Fruit fly (Drosophila melanogaster) whole organism, embryonic: ENCODE data around the gene NijB.

Experiments
- Ada2b ChIP-seq: fragments of 200-800 bp; sonication (Bioruptor generic); IDR thresholded peaks from 2 replicates; pipeline ENCODE4 v1.3.6; 2022; ENCODE audit warnings: missing biosample characterization, missing genetic modification characterization
- Adf1 ChIP-seq: fragments of 200-800 bp; sonication (Bioruptor generic); IDR thresholded peaks from 2 replicates; pipeline ENCODE4 v1.3.6; 2022; ENCODE audit warnings: missing biosample characterization, missing genetic modification characterization
- Aef1 ChIP-seq: fragments of 200-800 bp; sonication (Bioruptor generic); IDR thresholded peaks from 3 replicates; pipeline ENCODE4 v1.3.6; 2022; ENCODE audit warnings: missing biosample characterization, missing genetic modification characterization
- Asciz ChIP-seq: fragments of 200-800 bp; sonication (Bioruptor generic); optimal IDR thresholded peaks from 2 replicates; lab custom pipeline; 2017; ENCODE audit warnings: missing biosample characterization, mild to moderate bottlenecking, missing genetic modification characterization, missing genetic modification reagents
- B-H1 ChIP-seq: fragments of 200-800 bp; sonication (Bioruptor generic); IDR thresholded peaks from 3 replicates; pipeline ENCODE4 v1.3.6; 2022; ENCODE audit warnings: missing biosample characterization, missing genetic modification characterization
- CG10979 ChIP-seq: fragments of 200-800 bp; sonication (Bioruptor generic); optimal IDR thresholded peaks from 2 replicates; lab custom pipeline; 2018; ENCODE audit warnings: missing biosample characterization, mild to moderate bottlenecking, missing genetic modification characterization, moderate library complexity
- CG12942 ChIP-seq: fragments of 200-800 bp; sonication (Bioruptor generic); optimal IDR thresholded peaks from 3 replicates; lab custom pipeline; 2016; ENCODE audit warnings: missing biosample characterization, missing genetic modification characterization
- CG13296 ChIP-seq: fragments of 200-800 bp; sonication (Bioruptor generic); optimal IDR thresholded peaks from 3 replicates; lab custom pipeline; 2018; ENCODE audit warnings: missing biosample characterization, mild to moderate bottlenecking, missing genetic modification characterization
- CG16779 ChIP-seq: fragments of 200-800 bp; sonication (Bioruptor generic); IDR thresholded peaks from 2 replicates; pipeline ENCODE4 v1.3.6; 2022; ENCODE audit warnings: missing biosample characterization, missing genetic modification characterization
- CG16815 ChIP-seq: fragments of 200-800 bp; sonication (Bioruptor generic); optimal IDR thresholded peaks from 3 replicates; lab custom pipeline; 2017; ENCODE audit warnings: missing biosample characterization, mild to moderate bottlenecking, missing genetic modification characterization
- CG17361 ChIP-seq: fragments of 200-800 bp; sonication (Bioruptor generic); IDR thresholded peaks from 3 replicates; pipeline ENCODE4 v1.3.6; 2022; ENCODE audit warnings: missing biosample characterization, missing genetic modification characterization
- CG18619 ChIP-seq: fragments of 200-800 bp; sonication (Bioruptor generic); optimal IDR thresholded peaks from 3 replicates; lab custom pipeline; 2017; ENCODE audit warnings: missing biosample characterization, mild to moderate bottlenecking, missing genetic modification characterization
- CG30403 ChIP-seq: fragments of 200-800 bp; sonication (Bioruptor generic); optimal IDR thresholded peaks from 3 replicates; lab custom pipeline; 2016; ENCODE audit warnings: missing biosample characterization, missing genetic modification characterization
- CG32532 ChIP-seq: fragments of 200-800 bp; sonication (Bioruptor generic); IDR thresholded peaks from 2 replicates; pipeline ENCODE4 v1.3.6; 2022; ENCODE audit warnings: missing biosample characterization, missing genetic modification characterization
- CG3847 ChIP-seq: fragments of 200-800 bp; sonication (Bioruptor generic); IDR thresholded peaks from 2 replicates; pipeline ENCODE4 v1.3.6; 2022; ENCODE audit warnings: missing biosample characterization, missing genetic modification characterization
- CG6272 ChIP-seq: fragments of 200-800 bp; sonication (Bioruptor generic); IDR thresholded peaks from 2 replicates; pipeline ENCODE4 v1.3.6; 2022; ENCODE audit warnings: missing biosample characterization, missing genetic modification characterization
- CG7271 ChIP-seq: fragments of 200-800 bp; sonication (Bioruptor generic); optimal IDR thresholded peaks from 2 replicates; lab custom pipeline; 2018; ENCODE audit warnings: missing biosample characterization, mild to moderate bottlenecking, missing genetic modification characterization, moderate library complexity
- CG9437 ChIP-seq: fragments of 200-800 bp; sonication (Bioruptor generic); optimal IDR thresholded peaks from 2 replicates; lab custom pipeline; 2018; ENCODE audit warnings: missing biosample characterization, mild to moderate bottlenecking, missing genetic modification characterization
- CHES-1-like ChIP-seq: fragments of 200-800 bp; sonication (Bioruptor generic); optimal IDR thresholded peaks from 2 replicates; lab custom pipeline; 2016; ENCODE audit warnings: missing biosample characterization, missing genetic modification characterization
- Gsc ChIP-seq: fragments of 200-800 bp; sonication (Bioruptor generic); IDR thresholded peaks from 2 replicates; pipeline ENCODE4 v1.3.6; 2022; ENCODE audit warnings: missing biosample characterization, missing genetic modification characterization
- Gug ChIP-seq: fragments of 200-800 bp; sonication (Bioruptor generic); IDR thresholded peaks from 4 replicates; pipeline ENCODE4 v1.3.6; 2022; ENCODE audit warnings: missing biosample characterization, missing genetic modification characterization
- HmgZ ChIP-seq: fragments of 200-800 bp; sonication (Bioruptor generic); optimal IDR thresholded peaks from 2 replicates; lab custom pipeline; 2018; ENCODE audit warnings: missing biosample characterization, mild to moderate bottlenecking, missing genetic modification characterization
- Hmr ChIP-seq: fragments of 200-800 bp; sonication (Bioruptor generic); optimal IDR thresholded peaks from 3 replicates; lab custom pipeline; 2017; ENCODE audit warnings: mild to moderate bottlenecking, missing biosample characterization, missing genetic modification reagents, missing genetic modification characterization
- Hr3 ChIP-seq: fragments of 200-800 bp; sonication (Bioruptor generic); optimal IDR thresholded peaks from 3 replicates; lab custom pipeline; 2016; ENCODE audit warnings: missing biosample characterization, missing genetic modification characterization
- Hr78 ChIP-seq, 2 experiments: fragments of 200-800 bp in 1 of 2; fragments of >200 bp in 1 of 2; sonication (Bioruptor generic) in 1 of 2; optimal IDR thresholded peaks; 2 replicates each; lab custom pipeline; 2017 to 2019; ENCODE audit warnings: missing biosample characterization in 2 of 2, missing genetic modification characterization in 2 of 2, mild to moderate bottlenecking in 1 of 2, moderate library complexity in 1 of 2
- Max ChIP-seq: fragments of 200-800 bp; sonication (Bioruptor generic); optimal IDR thresholded peaks from 2 replicates; lab custom pipeline; 2016; ENCODE audit warnings: missing biosample characterization, mild to moderate bottlenecking, missing genetic modification characterization
- Oli ChIP-seq: fragments of 200-800 bp; sonication (Bioruptor generic); optimal IDR thresholded peaks from 2 replicates; lab custom pipeline; 2018; ENCODE audit warnings: missing biosample characterization, mild to moderate bottlenecking, missing genetic modification characterization, moderate library complexity
- Ptx1 ChIP-seq: fragments of 200-800 bp; sonication (Bioruptor generic); IDR thresholded peaks from 2 replicates; pipeline ENCODE4 v1.3.6; 2022; ENCODE audit warnings: missing biosample characterization, missing genetic modification characterization
- Ravus ChIP-seq: fragments of 200-800 bp; sonication (Bioruptor generic); IDR thresholded peaks from 2 replicates; pipeline ENCODE4 v1.3.6; 2022; ENCODE audit warnings: missing biosample characterization, missing genetic modification characterization
- cato ChIP-seq: fragments of 200-800 bp; sonication (Bioruptor generic); optimal IDR thresholded peaks from 2 replicates; lab custom pipeline; 2016; ENCODE audit warnings: missing biosample characterization, missing genetic modification characterization, borderline replicate concordance
- chif ChIP-seq, 2 experiments: fragments of 200-800 bp; sonication (Bioruptor generic); optimal IDR thresholded peaks; 3 replicates each; lab custom pipeline; 2016; ENCODE audit warnings: missing biosample characterization in 2 of 2, missing genetic modification characterization in 2 of 2
- chm ChIP-seq: fragments of 200-800 bp; sonication (Bioruptor generic); IDR thresholded peaks from 2 replicates; pipeline ENCODE4 v1.3.6; 2022; ENCODE audit warnings: missing biosample characterization, missing genetic modification characterization
- dimm ChIP-seq: fragments of 200-800 bp; sonication (Bioruptor generic); IDR thresholded peaks from 2 replicates; pipeline ENCODE4 v1.3.6; 2022; ENCODE audit warnings: missing biosample characterization, missing genetic modification characterization
- disco-r ChIP-seq: fragments of 200-800 bp; sonication (Bioruptor generic); optimal IDR thresholded peaks from 2 replicates; lab custom pipeline; 2016; ENCODE audit warnings: missing biosample characterization, missing genetic modification characterization
- fd3F ChIP-seq: fragments of 200-800 bp; sonication (Bioruptor generic); optimal IDR thresholded peaks from 2 replicates; lab custom pipeline; 2018; ENCODE audit warnings: missing biosample characterization, mild to moderate bottlenecking, missing genetic modification characterization, moderate library complexity
- fru ChIP-seq: fragments of >200 bp; optimal IDR thresholded peaks from 2 replicates; lab custom pipeline; 2017
- gcm ChIP-seq: fragments of 200-800 bp; sonication (Bioruptor generic); optimal IDR thresholded peaks from 2 replicates; lab custom pipeline; 2019; ENCODE audit warnings: missing biosample characterization, mild to moderate bottlenecking, missing genetic modification characterization, moderate library complexity
- hb ChIP-seq: fragments of 200-800 bp; sonication (Bioruptor generic); IDR thresholded peaks from 3 replicates; pipeline ENCODE4 v1.3.6; 2022; ENCODE audit warnings: missing biosample characterization, missing genetic modification characterization; ENCODE audit not compliant: partially characterized antibody
- her ChIP-seq: fragments of 200-800 bp; sonication (Bioruptor generic); optimal IDR thresholded peaks from 2 replicates; lab custom pipeline; 2016; ENCODE audit warnings: missing biosample characterization, missing genetic modification characterization
- jigr1 ChIP-seq: fragments of 200-800 bp; sonication (Bioruptor generic); IDR thresholded peaks from 3 replicates; pipeline ENCODE4 v1.3.6; 2022; ENCODE audit warnings: missing biosample characterization, missing genetic modification characterization
- kni ChIP-seq: fragments of 200-800 bp; sonication (Bioruptor generic); optimal IDR thresholded peaks from 3 replicates; lab custom pipeline; 2017; ENCODE audit warnings: mild to moderate bottlenecking, missing biosample characterization, missing genetic modification reagents, missing genetic modification characterization
- lab ChIP-seq: fragments of 200-800 bp; sonication (Bioruptor generic); optimal IDR thresholded peaks from 3 replicates; lab custom pipeline; 2017; ENCODE audit warnings: missing biosample characterization, missing genetic modification characterization, mild to moderate bottlenecking, moderate library complexity, missing genetic modification reagents
- luna ChIP-seq: fragments of 200-800 bp; sonication (Bioruptor generic); optimal IDR thresholded peaks from 2 replicates; lab custom pipeline; 2016; ENCODE audit warnings: missing biosample characterization, missing genetic modification characterization
- mam ChIP-seq: fragments of 200-800 bp; sonication (Bioruptor generic); optimal IDR thresholded peaks from 3 replicates; lab custom pipeline; 2016; ENCODE audit warnings: missing biosample characterization, missing genetic modification characterization
- pfk ChIP-seq: fragments of 200-800 bp; sonication (Bioruptor generic); optimal IDR thresholded peaks from 2 replicates; lab custom pipeline; 2018; ENCODE audit warnings: missing biosample characterization, mild to moderate bottlenecking, missing genetic modification characterization, moderate library complexity
- salm ChIP-seq: fragments of 200-800 bp; sonication (Bioruptor generic); optimal IDR thresholded peaks from 2 replicates; lab custom pipeline; 2018; ENCODE audit warnings: missing biosample characterization, mild to moderate bottlenecking, missing genetic modification characterization
- unc-4 ChIP-seq: fragments of 200-800 bp; sonication (Bioruptor generic); IDR thresholded peaks from 2 replicates; pipeline ENCODE4 v1.3.6; 2022; ENCODE audit warnings: missing biosample characterization, missing genetic modification characterization; ENCODE audit not compliant: partially characterized antibody
- zen ChIP-seq: fragments of 200-800 bp; sonication (Bioruptor generic); optimal IDR thresholded peaks from 3 replicates; lab custom pipeline; 2018; ENCODE audit warnings: missing biosample characterization, mild to moderate bottlenecking, missing genetic modification characterization, moderate library complexity

NijB gene

dm6 chr3L:18848436-18848835, 43.7 kb upstream of the NijB start (continued):
- TF ChIP-seq unc-4 (GFP tag; lab: Robert Waterston, UW), result no peak
- no peak for TF ChIP-seq chm (GFP tag; lab: Robert Waterston, UW)
- TF ChIP-seq CG6272 (GFP tag; lab: Robert Waterston, UW), result no peak
- TF ChIP-seq Max (GFP tag; lab: Kevin White, UChicago), result peak; percentile 61
- peak; percentile 76 for TF ChIP-seq CG10979 (tag; lab: Kevin White, UChicago)
- TF ChIP-seq Hr78 (GFP tag; optimal IDR thresholded peaks at IDR 0.05; lab: Kevin White, UChicago), result no peak
- TF ChIP-seq Ada2b (GFP tag; lab: Robert Waterston, UW), result peak; percentile 14; the same call in 1 of the 2 replicates
- peak; percentile 38 for TF ChIP-seq Asciz
- TF ChIP-seq luna (GFP tag; lab: Kevin White, UChicago), result peak; percentile 12
- TF ChIP-seq CG30403 (GFP tag; lab: Kevin White, UChicago), result peak; percentile 64
- TF ChIP-seq Aef1, result no peak; the same call in 2 of the 3 replicates
- peak; percentile 53 for TF ChIP-seq Oli (tag; lab: Kevin White, UChicago)
- no peak for TF ChIP-seq pfk (GFP tag; lab: Kevin White, UChicago)
- TF ChIP-seq fru (lab: Kevin White, UChicago), result no peak
- peak; percentile 18 for TF ChIP-seq gcm (GFP tag; lab: Kevin White, UChicago)
- peak; percentile 81 for TF ChIP-seq zen (tag; lab: Kevin White, UChicago)
- peak; percentile 45 for TF ChIP-seq CG12942 (GFP tag; lab: Kevin White, UChicago)
- TF ChIP-seq CG16779, result no peak
- TF ChIP-seq Adf1 (GFP tag; lab: Robert Waterston, UW), result no peak
- TF ChIP-seq Hmr (GFP tag; lab: Kevin White, UChicago), result no peak
- no peak for TF ChIP-seq dimm (GFP tag; lab: Robert Waterston, UW)
- no peak for TF ChIP-seq Ptx1 (GFP tag; lab: Robert Waterston, UW)
- TF ChIP-seq chif (GFP tag; optimal IDR thresholded peaks at IDR 0.05; lab: Kevin White, UChicago), result peak; percentile 59 to 84
- no peak for TF ChIP-seq jigr1
- peak; percentile 44 for TF ChIP-seq CG7271 (tag; lab: Kevin White, UChicago)
- no peak; the same call in 3 of the 4 replicates for TF ChIP-seq Gug (GFP tag; lab: Robert Waterston, UW)
- peak; percentile 32 for TF ChIP-seq fd3F (GFP tag; lab: Kevin White, UChicago)
- peak; percentile 78 for TF ChIP-seq HmgZ (tag; lab: Kevin White, UChicago)
- TF ChIP-seq CG16815 (GFP tag; lab: Kevin White, UChicago), result no peak
- peak; percentile 63 for TF ChIP-seq mam (GFP tag; lab: Kevin White, UChicago)
- TF ChIP-seq Gsc (GFP tag; lab: Robert Waterston, UW), result no peak
- TF ChIP-seq disco-r (GFP tag; lab: Kevin White, UChicago), result peak; percentile 67
- no peak for TF ChIP-seq CG3847
- no peak for TF ChIP-seq kni
- no peak; the same call in 1 of the 2 replicates for TF ChIP-seq CG32532 (GFP tag; lab: Robert Waterston, UW)
- TF ChIP-seq CHES-1-like (GFP tag; lab: Kevin White, UChicago), result peak; percentile 66
- no peak for TF ChIP-seq hb (GFP tag; lab: Robert Waterston, UW)
- no peak for TF ChIP-seq lab (GFP tag; lab: Kevin White, UChicago)
- peak; percentile 52 for TF ChIP-seq CG9437 (GFP tag; lab: Kevin White, UChicago)
- peak; percentile 64 for TF ChIP-seq her
- TF ChIP-seq CG18619 (GFP tag; lab: Kevin White, UChicago), result peak; percentile 59
- peak; percentile 57 for TF ChIP-seq Hr3 (GFP tag; lab: Kevin White, UChicago)
- TF ChIP-seq CG13296 (GFP tag; lab: Kevin White, UChicago), result peak; percentile 67
- TF ChIP-seq salm (tag; lab: Kevin White, UChicago), result peak; percentile 34
- TF ChIP-seq cato (GFP tag; lab: Kevin White, UChicago), result peak; percentile 5
- TF ChIP-seq Ravus (GFP tag; lab: Robert Waterston, UW), result no peak
- TF ChIP-seq CG17361 (GFP tag; lab: Robert Waterston, UW), result peak; percentile 63; the same call in 1 of the 3 replicates
- TF ChIP-seq B-H1 (GFP tag; lab: Robert Waterston, UW), result peak; percentile 51; the same call in 1 of the 3 replicates
